Fruit fly (Drosophila melanogaster): Measurements from ENCODE around the gene CG6428.

The CG6428 gene

DNA sequence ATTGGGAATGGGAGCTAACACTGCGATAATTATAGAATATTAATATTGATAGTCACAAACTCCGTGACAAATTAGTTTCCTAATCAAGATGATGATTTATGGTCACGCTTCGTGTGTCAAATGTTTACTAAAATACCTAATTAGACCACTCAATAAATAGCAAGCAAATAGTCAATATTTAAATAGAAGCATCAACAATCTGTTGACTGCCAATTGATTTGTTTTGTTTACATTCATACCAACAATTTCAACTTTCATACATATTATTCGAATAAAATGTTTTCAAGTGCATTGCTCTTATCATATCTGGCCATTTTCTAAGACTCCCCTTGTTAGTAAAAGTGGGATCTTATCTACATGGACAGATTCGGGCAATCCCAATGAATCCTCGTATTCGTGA, 842 bp downstream of the CG6428 start (continued):
- no peak for TF ChIP-seq wor (GFP tag; IDR thresholded peaks at IDR 0.05)
- TF ChIP-seq lola (GFP tag; optimal IDR thresholded peaks at IDR 0.05): peak in 1 of 3 experiments; percentile 42
- TF ChIP-seq CG15696 (tag; optimal IDR thresholded peaks at IDR 0.05): peak; percentile 37
- no peak for TF ChIP-seq Atf-2 (GFP tag; optimal IDR thresholded peaks at IDR 0.05)
- no peak for TF ChIP-seq zen (tag; optimal IDR thresholded peaks at IDR 0.05)
- no peak for TF ChIP-seq Hr39 (optimal IDR thresholded peaks at IDR 0.05)
- TF ChIP-seq caup (GFP tag; optimal IDR thresholded peaks at IDR 0.05; ENCODE audit: severe bottlenecking): no peak
- peak; percentile 55 for TF ChIP-seq dmrt11E (tag; optimal IDR thresholded peaks at IDR 0.05)
- TF ChIP-seq CG16779 (GFP tag; IDR thresholded peaks at IDR 0.05): no peak
- TF ChIP-seq Fer3 (tag; optimal IDR thresholded peaks at IDR 0.05): no peak
- TF ChIP-seq toy (GFP tag; IDR thresholded peaks at IDR 0.05): no peak
- no peak for TF ChIP-seq sob (GFP tag; IDR thresholded peaks at IDR 0.05)
- TF ChIP-seq Antp (GFP tag; optimal IDR thresholded peaks at IDR 0.05): no peak
- peak; percentile 17 for TF ChIP-seq fd64A (GFP tag; optimal IDR thresholded peaks at IDR 0.05)
- no peak for TF ChIP-seq Dll (GFP tag; IDR thresholded peaks at IDR 0.05; ENCODE audit: partially characterized antibody)
- TF ChIP-seq CG4707 (GFP tag; optimal IDR thresholded peaks at IDR 0.05): no peak
- no peak for TF ChIP-seq Rx (GFP tag; IDR thresholded peaks at IDR 0.05)
- no peak for TF ChIP-seq Aef1 (GFP tag; IDR thresholded peaks at IDR 0.05)
- no peak for TF ChIP-seq CG5953 (GFP tag; IDR thresholded peaks at IDR 0.05)
- TF ChIP-seq CG7357 (GFP tag; IDR thresholded peaks at IDR 0.05): no peak
- TF ChIP-seq CG8944 (GFP tag; optimal IDR thresholded peaks at IDR 0.05): no peak
- TF ChIP-seq lilli (GFP tag; optimal IDR thresholded peaks at IDR 0.05): no peak
- TF ChIP-seq CG17359 (tag; optimal IDR thresholded peaks at IDR 0.05): peak; percentile 45
- TF ChIP-seq knrl (GFP tag; IDR thresholded peaks at IDR 0.05; ENCODE audit: partially characterized antibody): no peak
- no peak for TF ChIP-seq CG4360 (GFP tag; IDR thresholded peaks at IDR 0.05)
- no peak for TF ChIP-seq CG14050 (GFP tag; IDR thresholded peaks at IDR 0.05)
- TF ChIP-seq phol (tag; optimal IDR thresholded peaks at IDR 0.05): no peak
- no peak for TF ChIP-seq repo (GFP tag; optimal IDR thresholded peaks at IDR 0.05)
- TF ChIP-seq Hey (tag; optimal IDR thresholded peaks at IDR 0.05): no peak
- no peak for TF ChIP-seq en (GFP tag; optimal IDR thresholded peaks at IDR 0.05)
- TF ChIP-seq bsh (GFP tag; optimal IDR thresholded peaks at IDR 0.05): peak in 1 of 2 experiments; percentile 69
- no peak for TF ChIP-seq CG2129 (GFP tag; IDR thresholded peaks at IDR 0.05; ENCODE audit: partially characterized antibody)
- TF ChIP-seq CG14710 (tag; optimal IDR thresholded peaks at IDR 0.05): peak; percentile 27
- TF ChIP-seq CG2712 (tag; optimal IDR thresholded peaks at IDR 0.05): peak; percentile 25
- no peak for TF ChIP-seq CG33213 (GFP tag; optimal IDR thresholded peaks at IDR 0.05)
- TF ChIP-seq Gug (GFP tag; IDR thresholded peaks at IDR 0.05): no peak
- TF ChIP-seq Max (GFP tag; optimal IDR thresholded peaks at IDR 0.05): no peak
- no peak for TF ChIP-seq CoRest (tag; optimal IDR thresholded peaks at IDR 0.05)
- TF ChIP-seq CG31388 (GFP tag; optimal IDR thresholded peaks at IDR 0.05): no peak
- TF ChIP-seq dpn (GFP tag; optimal IDR thresholded peaks at IDR 0.05): no peak
- no peak for TF ChIP-seq corto (GFP tag; optimal IDR thresholded peaks at IDR 0.05)
- no peak for TF ChIP-seq sc (optimal IDR thresholded peaks at IDR 0.05)
- TF ChIP-seq sc (GFP tag; optimal IDR thresholded peaks at IDR 0.05): peak; percentile 34
- TF ChIP-seq CG6813 (GFP tag; optimal IDR thresholded peaks at IDR 0.05): peak; percentile 41
- TF ChIP-seq CG33557 (GFP tag; optimal IDR thresholded peaks at IDR 0.05): peak; percentile 70
- TF ChIP-seq CG12104 (GFP tag; optimal IDR thresholded peaks at IDR 0.05): no peak
- no peak for TF ChIP-seq CG15479 (GFP tag; optimal IDR thresholded peaks at IDR 0.05)
- TF ChIP-seq nerfin-1 (tag; optimal IDR thresholded peaks at IDR 0.05): peak; percentile 27
- TF ChIP-seq so (GFP tag; IDR thresholded peaks at IDR 0.05): no peak
- peak; percentile 23 for TF ChIP-seq wek (GFP tag; optimal IDR thresholded peaks at IDR 0.05)
- no peak for TF ChIP-seq CG30020 (tag; optimal IDR thresholded peaks at IDR 0.05)
